Worm (Caenorhabditis elegans): ENCODE data around the gene R10D12.6.

R10D12.6 gene

DNA sequence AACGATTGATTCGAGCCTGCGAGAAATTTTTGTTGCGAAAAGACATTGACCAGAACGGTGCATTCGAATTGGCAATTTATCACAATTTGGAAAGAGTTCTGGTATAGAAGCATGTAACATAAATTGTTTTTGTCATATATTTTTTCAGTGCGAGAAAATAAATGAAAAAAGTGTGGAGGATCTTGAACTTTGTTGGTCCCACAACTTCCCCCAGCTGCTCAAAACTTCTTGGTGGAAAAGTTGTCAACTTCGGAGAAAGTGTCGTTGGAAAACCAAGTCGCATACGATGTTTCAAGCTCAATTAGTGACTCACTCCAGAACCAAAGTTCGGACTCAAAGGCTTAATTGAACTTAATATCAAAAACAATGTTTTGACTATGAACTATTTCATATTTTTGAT is 17.2 kb upstream of the R10D12.6 start:
- TF ChIP-seq ceh-34 (tag; optimal IDR thresholded peaks at IDR 0.05) (no peak), C08G9.2 (tag; optimal IDR thresholded peaks at IDR 0.05) (no peak), npax-4 (tag; optimal IDR thresholded peaks at IDR 0.05) (no peak)

DNA sequence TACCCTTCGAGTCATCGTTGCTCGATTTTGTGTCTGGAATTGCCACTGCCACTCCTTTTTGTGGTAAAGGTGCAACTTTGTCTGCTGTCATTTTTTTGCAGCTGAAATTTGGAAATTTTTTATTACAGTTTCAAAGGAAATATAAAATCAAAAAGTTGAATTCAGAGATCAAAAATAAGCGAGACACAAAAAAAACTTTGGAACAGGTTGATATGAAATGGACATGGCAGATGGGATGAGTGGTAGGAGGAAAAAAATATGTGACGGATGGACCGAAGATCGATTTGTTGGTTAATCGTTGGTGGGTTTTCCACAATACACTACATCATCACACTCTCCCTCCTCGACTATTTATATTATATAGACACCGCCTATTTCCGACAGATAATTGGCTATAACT is 14.6 kb upstream of the R10D12.6 start, which contains the start of gene R10D12.1:
TSS of gene R10D12.1 (minus strand) at position 101 of the 400 bp plus-strand sequence.
- TF ChIP-seq ceh-14 (tag; optimal IDR thresholded peaks at IDR 0.05) (no peak), unc-42 (tag; optimal IDR thresholded peaks at IDR 0.05) (no peak), lim-6 (tag; optimal IDR thresholded peaks at IDR 0.05) (no peak)

DNA sequence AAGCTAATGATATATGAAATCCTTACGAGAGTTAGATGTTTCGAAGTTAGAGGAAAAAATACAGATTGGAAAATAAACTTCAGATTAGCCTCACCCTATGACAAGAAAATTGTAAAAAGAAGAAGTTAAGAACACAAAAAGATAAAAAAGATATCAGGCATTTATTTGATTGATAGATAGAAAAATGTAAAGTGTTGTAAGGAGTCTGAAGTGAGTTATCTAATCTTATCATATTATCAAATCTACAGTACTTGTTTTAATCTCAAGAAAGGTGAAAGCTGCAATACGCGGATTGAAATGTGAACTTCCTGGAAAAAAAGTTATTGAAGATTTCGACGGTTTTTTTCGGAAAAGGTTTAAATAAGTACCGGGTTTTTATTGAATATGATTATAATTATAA is 13.7 kb upstream of the R10D12.6 start:
- TF ChIP-seq ceh-34 (tag; optimal IDR thresholded peaks at IDR 0.05): no peak
- no peak for TF ChIP-seq zip-5 (tag; optimal IDR thresholded peaks at IDR 0.05)
- no peak for TF ChIP-seq pax-1 (tag; optimal IDR thresholded peaks at IDR 0.05)
- no peak for TF ChIP-seq ref-2 (tag; optimal IDR thresholded peaks at IDR 0.05)
- TF ChIP-seq F13H6.1 (tag; optimal IDR thresholded peaks at IDR 0.05): no peak
- TF ChIP-seq ets-4 (tag; optimal IDR thresholded peaks at IDR 0.05): no peak

DNA sequence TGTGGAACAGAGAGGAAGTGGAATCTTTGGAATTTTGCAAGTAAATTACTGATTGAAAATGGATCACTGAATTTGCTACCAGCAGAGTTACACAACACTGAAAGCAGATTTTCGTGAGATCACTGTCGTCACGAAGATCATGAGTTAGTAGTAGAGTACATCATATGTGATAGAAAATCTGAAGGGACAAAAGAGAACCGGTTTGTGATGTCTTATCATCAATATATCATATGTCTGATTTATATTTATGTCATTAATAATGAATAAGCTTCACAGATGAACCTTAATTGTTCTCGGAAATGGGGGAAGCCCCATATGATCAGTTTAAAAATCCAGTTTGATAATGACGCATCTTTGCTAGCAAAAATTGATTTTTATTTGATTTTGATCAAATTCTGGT is 13.1 kb upstream of the R10D12.6 start:
- TF ChIP-seq ceh-2 (tag; optimal IDR thresholded peaks at IDR 0.05) (no peak), C38D4.7 (GFP tag; optimal IDR thresholded peaks at IDR 0.05) (no peak), sox-4 (tag; optimal IDR thresholded peaks at IDR 0.05) (no peak), pat-9 (tag; optimal IDR thresholded peaks at IDR 0.05) (no peak), elt-2 (tag; optimal IDR thresholded peaks at IDR 0.05) (no peak), unc-3 (GFP tag; conservative IDR thresholded peaks at IDR 0.05) (no peak), unc-3 (tag; optimal IDR thresholded peaks at IDR 0.05) (no peak), ceh-6 (GFP tag; optimal IDR thresholded peaks at IDR 0.05) (no peak), ttx-3 (tag; optimal IDR thresholded peaks at IDR 0.05) (no peak)

DNA sequence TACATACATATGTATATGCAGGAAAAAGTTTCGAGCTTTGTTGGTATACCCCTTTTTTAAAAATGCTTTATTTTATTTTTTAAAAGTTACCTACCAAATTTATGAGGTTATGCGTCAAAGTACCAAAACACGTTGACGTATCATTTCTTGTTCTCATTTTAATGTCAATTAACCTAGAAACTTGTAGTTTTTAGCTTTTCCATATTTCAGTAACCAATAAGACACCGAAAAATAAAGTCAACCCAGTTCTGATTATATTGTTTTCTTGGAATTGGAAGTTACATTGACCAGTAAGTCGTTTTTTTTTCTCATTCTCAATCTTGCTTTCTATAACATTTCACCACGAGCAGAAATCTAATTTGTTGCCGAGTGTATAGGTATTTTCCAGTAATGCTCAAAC is 12.3 kb upstream of the R10D12.6 start, which contains the start of gene srw-145:
TSS of gene srw-145 (plus strand) at position 301 of the 400 bp plus-strand sequence.
- no peak for TF ChIP-seq ceh-22 (tag; optimal IDR thresholded peaks at IDR 0.05)
- no peak for TF ChIP-seq nhr-11 (tag; optimal IDR thresholded peaks at IDR 0.05)
- no peak for TF ChIP-seq ama-1 (optimal IDR thresholded peaks at IDR 0.05)
- no peak for TF ChIP-seq rnt-1 (tag; optimal IDR thresholded peaks at IDR 0.05)

DNA sequence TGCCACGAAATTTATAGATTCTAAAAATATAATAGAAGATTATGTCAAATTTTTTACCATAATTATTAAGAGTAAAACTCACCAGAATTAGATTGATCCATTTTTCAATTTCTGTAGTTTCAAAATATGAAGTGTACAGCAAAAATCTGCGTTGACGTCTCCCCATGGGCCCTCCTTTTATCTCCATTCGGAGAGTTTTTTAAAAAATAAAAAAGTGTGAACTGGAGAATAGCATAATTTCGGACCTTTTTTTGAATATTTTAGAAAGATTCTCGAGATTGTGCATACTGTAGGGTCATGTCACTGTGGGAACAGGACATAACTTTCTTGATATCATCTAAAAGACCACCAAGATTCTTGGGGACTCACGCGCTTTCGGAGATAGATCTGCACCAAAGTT is 7.0 kb upstream of the R10D12.6 start, which contains the start of gene dpr-1:
TSS of gene dpr-1 (minus strand) at position 101 of the 400 bp plus-strand sequence.
- TF ChIP-seq eyg-1 (tag; optimal IDR thresholded peaks at IDR 0.05) (no peak), ref-2 (tag; optimal IDR thresholded peaks at IDR 0.05) (no peak), elt-4 (tag; optimal IDR thresholded peaks at IDR 0.05) (no peak), unc-55 (GFP tag; optimal IDR thresholded peaks at IDR 0.05) (no peak), syd-9 (tag; optimal IDR thresholded peaks at IDR 0.05) (no peak), pha-4 (tag; optimal IDR thresholded peaks at IDR 0.05) (no peak), ceh-14 (tag; optimal IDR thresholded peaks at IDR 0.05) (no peak), sox-2 (GFP tag; IDR thresholded peaks at IDR 0.05) (no peak), ceh-6 (GFP tag; optimal IDR thresholded peaks at IDR 0.05) (no peak), hlh-15 (tag; optimal IDR thresholded peaks at IDR 0.05) (no peak), tbx-2 (tag; optimal IDR thresholded peaks at IDR 0.05) (no peak), fax-1 (tag; optimal IDR thresholded peaks at IDR 0.05) (no peak), ceh-30 (tag; optimal IDR thresholded peaks at IDR 0.05) (no peak), pqm-1 (tag; optimal IDR thresholded peaks at IDR 0.05) (no peak)

Data from whole organism, late embryonic.